Fruit fly (Drosophila melanogaster): ENCODE data around the gene CG5079.

DNA sequence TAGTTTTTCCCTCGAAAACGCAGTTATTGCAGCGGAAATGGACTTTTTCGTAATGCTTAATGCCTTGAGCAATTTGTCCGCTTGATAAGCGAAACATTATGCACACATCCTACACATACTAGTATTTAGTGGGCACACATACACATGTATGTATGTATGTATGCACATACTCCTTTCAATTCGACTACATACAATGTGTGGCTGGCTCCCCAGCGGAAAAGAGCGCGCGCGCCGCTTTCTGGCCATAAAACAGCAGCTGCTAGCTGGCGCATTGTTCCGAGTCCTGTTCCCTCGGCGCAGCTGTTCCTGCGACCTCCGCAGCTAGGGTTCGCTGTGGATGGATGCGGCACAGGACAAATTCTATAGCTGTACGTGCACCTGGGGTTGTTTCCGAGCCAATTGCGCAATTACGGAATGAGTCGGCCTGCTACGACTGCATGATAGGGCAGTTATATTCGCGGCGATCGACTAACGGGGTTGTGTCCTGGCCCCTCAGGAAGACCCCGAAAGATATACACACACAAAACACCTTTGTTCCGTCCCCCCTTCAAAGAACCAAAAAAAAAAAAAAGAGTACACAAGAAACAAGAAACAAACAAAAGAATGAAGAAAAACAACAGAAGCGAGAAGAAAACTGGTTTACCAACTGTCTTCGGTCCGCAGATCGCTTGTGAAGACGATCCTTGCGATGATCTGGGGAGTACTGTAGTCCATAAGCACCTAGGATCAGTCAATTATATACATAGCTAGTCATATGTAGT is 17.0 kb upstream of the CG5079 start:
- TF ChIP-seq CTCF (optimal IDR thresholded peaks at IDR 0.05) = no peak
- TF ChIP-seq CG8478 (optimal IDR thresholded peaks at IDR 0.05) = no peak

Data from S2 (cell line).